Fruit fly (Drosophila melanogaster) whole organism, embryonic: Measurements from ENCODE around the gene CG32437.

Experiments
- Abd-B ChIP-seq: fragments of 200-800 bp; sonication (Bioruptor generic); optimal IDR thresholded peaks from 2 replicates; lab custom pipeline; 2018; ENCODE audit warnings: missing biosample characterization, mild to moderate bottlenecking, missing genetic modification characterization, moderate library complexity
- Atf6 ChIP-seq: fragments of 200-800 bp; sonication (Bioruptor generic); IDR thresholded peaks from 2 replicates; pipeline ENCODE4 v1.3.6; 2022; ENCODE audit warnings: missing biosample characterization, missing genetic modification characterization
- Awh ChIP-seq: fragments of 200-800 bp; sonication (Bioruptor generic); IDR thresholded peaks from 2 replicates; pipeline ENCODE4, ENCODE4 v1.3.6; 2022; ENCODE audit warnings: missing biosample characterization, missing genetic modification characterization
- B-H1 ChIP-seq: fragments of 200-800 bp; sonication (Bioruptor generic); IDR thresholded peaks from 3 replicates; pipeline ENCODE4 v1.3.6; 2022; ENCODE audit warnings: missing biosample characterization, missing genetic modification characterization
- CG10543 ChIP-seq: fragments of 200-800 bp; sonication (Bioruptor generic); optimal IDR thresholded peaks from 3 replicates; lab custom pipeline; 2017; ENCODE audit warnings: missing biosample characterization, mild to moderate bottlenecking, missing genetic modification characterization, moderate library complexity
- CG11504 ChIP-seq: fragments of 200-800 bp; sonication (Bioruptor generic); optimal IDR thresholded peaks from 3 replicates; lab custom pipeline; 2019; ENCODE audit warnings: missing biosample characterization, mild to moderate bottlenecking, missing genetic modification characterization, moderate library complexity
- CG11695 ChIP-seq: fragments of 200-800 bp; sonication (Bioruptor generic); IDR thresholded peaks from 3 replicates; pipeline ENCODE4 v1.3.6; 2022; ENCODE audit warnings: missing biosample characterization, missing genetic modification characterization
- CG11723 ChIP-seq: fragments of 200-800 bp; sonication (Bioruptor generic); optimal IDR thresholded peaks from 2 replicates; lab custom pipeline; 2017; ENCODE audit warnings: missing biosample characterization, mild to moderate bottlenecking, missing genetic modification characterization
- CG2202 ChIP-seq: fragments of 200-800 bp; sonication (Bioruptor generic); optimal IDR thresholded peaks from 2 replicates; lab custom pipeline; 2018; ENCODE audit warnings: missing biosample characterization, mild to moderate bottlenecking, missing genetic modification characterization
- CG2678 ChIP-seq: fragments of 200-800 bp; sonication (Bioruptor generic); optimal IDR thresholded peaks from 3 replicates; lab custom pipeline; 2019; ENCODE audit warnings: missing biosample characterization, mild to moderate bottlenecking, missing genetic modification characterization, moderate library complexity
- CG4424 ChIP-seq: fragments of 200-800 bp; sonication (Bioruptor generic); optimal IDR thresholded peaks from 3 replicates; lab custom pipeline; 2016; ENCODE audit warnings: missing biosample characterization, missing genetic modification characterization
- CG5245 ChIP-seq: fragments of 200-800 bp; sonication (Bioruptor generic); optimal IDR thresholded peaks from 3 replicates; lab custom pipeline; 2016; ENCODE audit warnings: missing biosample characterization, missing genetic modification characterization
- CG6765 ChIP-seq: fragments of 200-800 bp; sonication (Bioruptor generic); optimal IDR thresholded peaks from 3 replicates; lab custom pipeline; 2017; ENCODE audit warnings: missing biosample characterization, mild to moderate bottlenecking, missing genetic modification characterization
- CG7372 ChIP-seq: fragments of 200-800 bp; sonication (Bioruptor generic); IDR thresholded peaks from 2 replicates; pipeline ENCODE4 v1.3.6; 2022; ENCODE audit warnings: missing biosample characterization, missing genetic modification characterization
- CG8765 ChIP-seq: fragments of 200-800 bp; sonication (Bioruptor generic); IDR thresholded peaks from 2 replicates; pipeline ENCODE4 v1.3.6; 2022; ENCODE audit warnings: missing biosample characterization, missing genetic modification characterization
- Ets65A ChIP-seq: fragments of 200-800 bp; sonication (Bioruptor generic); peaks from one replicate; lab custom pipeline; 2016; ENCODE audit warnings: missing biosample characterization, missing genetic modification characterization
- H15 ChIP-seq: fragments of 200-800 bp; sonication (Bioruptor generic); IDR thresholded peaks from 3 replicates; pipeline ENCODE4 v1.3.6; 2022; ENCODE audit warnings: missing biosample characterization, missing genetic modification characterization
- Hmx ChIP-seq: fragments of 200-800 bp; sonication (Bioruptor generic); optimal IDR thresholded peaks from 2 replicates; lab custom pipeline; 2016; ENCODE audit warnings: missing biosample characterization, missing genetic modification characterization
- Hr78 ChIP-seq, 2 experiments: fragments of 200-800 bp in 1 of 2; fragments of >200 bp in 1 of 2; sonication (Bioruptor generic) in 1 of 2; optimal IDR thresholded peaks; 2 replicates each; lab custom pipeline; 2017 to 2019; ENCODE audit warnings: missing biosample characterization in 2 of 2, missing genetic modification characterization in 2 of 2, mild to moderate bottlenecking in 1 of 2, moderate library complexity in 1 of 2
- cato ChIP-seq: fragments of 200-800 bp; sonication (Bioruptor generic); optimal IDR thresholded peaks from 2 replicates; lab custom pipeline; 2016; ENCODE audit warnings: missing biosample characterization, missing genetic modification characterization, borderline replicate concordance
- cg ChIP-seq: fragments of 200-800 bp; sonication (Bioruptor generic); optimal IDR thresholded peaks from 3 replicates; lab custom pipeline; 2019; ENCODE audit warnings: missing biosample characterization, mild to moderate bottlenecking, missing genetic modification characterization, moderate library complexity
- eve ChIP-seq, 2 experiments: fragments of >200 bp; optimal IDR thresholded peaks; 2 replicates each; lab custom pipeline; 2017; ENCODE audit warnings: missing biosample characterization in 2 of 2, missing genetic modification characterization in 2 of 2
- exex ChIP-seq: fragments of 200-800 bp; sonication (Bioruptor generic); optimal IDR thresholded peaks from 4 replicates; lab custom pipeline; 2018; ENCODE audit warnings: missing biosample characterization, mild to moderate bottlenecking, missing genetic modification characterization, moderate library complexity
- fd96Cb ChIP-seq: fragments of 200-800 bp; sonication (Bioruptor generic); optimal IDR thresholded peaks from 2 replicates; lab custom pipeline; 2018; ENCODE audit warnings: missing biosample characterization, mild to moderate bottlenecking, missing genetic modification characterization, moderate library complexity
- fru ChIP-seq: fragments of >200 bp; optimal IDR thresholded peaks from 2 replicates; lab custom pipeline; 2017
- grn ChIP-seq: fragments of 200-800 bp; sonication (Bioruptor generic); optimal IDR thresholded peaks from 3 replicates; lab custom pipeline; 2017; ENCODE audit warnings: missing biosample characterization, missing genetic modification characterization
- knrl ChIP-seq: fragments of 200-800 bp; sonication (Bioruptor generic); IDR thresholded peaks from 3 replicates; pipeline ENCODE4 v1.3.6; 2022; ENCODE audit warnings: missing biosample characterization, missing genetic modification characterization; ENCODE audit not compliant: partially characterized antibody
- phol ChIP-seq: fragments of 200-800 bp; sonication (Bioruptor generic); optimal IDR thresholded peaks from 3 replicates; lab custom pipeline; 2018; ENCODE audit warnings: missing biosample characterization, mild to moderate bottlenecking, missing genetic modification characterization, moderate library complexity
- psq ChIP-seq: fragments of 200-800 bp; sonication (Bioruptor generic); optimal IDR thresholded peaks from 2 replicates; lab custom pipeline; 2017; ENCODE audit warnings: missing biosample characterization, missing genetic modification characterization
- ro ChIP-seq: fragments of 200-800 bp; sonication (Bioruptor generic); IDR thresholded peaks from 2 replicates; pipeline ENCODE4 v1.3.6; 2022; ENCODE audit warnings: missing biosample characterization, missing genetic modification characterization
- sd ChIP-seq: fragments of 200-800 bp; sonication (Bioruptor generic); optimal IDR thresholded peaks from 3 replicates; lab custom pipeline; 2018; ENCODE audit warnings: missing biosample characterization, mild to moderate bottlenecking, missing genetic modification characterization, moderate library complexity
- sug ChIP-seq: fragments of 200-800 bp; optimal IDR thresholded peaks from 2 replicates; lab custom pipeline; 2019; ENCODE audit warnings: missing biosample characterization, mild to moderate bottlenecking, missing genetic modification characterization, moderate library complexity
- usp ChIP-seq: fragments of >200 bp; optimal IDR thresholded peaks from 2 replicates; lab custom pipeline; 2017; ENCODE audit warnings: missing biosample characterization, missing genetic modification characterization

The CG32437 gene

dm6 chr3L:21400206-21400605, 42.7 kb downstream of the CG32437 start (continued):
- TF ChIP-seq sd (tag; lab: Kevin White, UChicago) (peak; percentile 32), CG4424 (GFP tag; lab: Kevin White, UChicago) (no peak), CG8765 (no peak), Abd-B (peak; percentile 11), usp (GFP tag; lab: Kevin White, UChicago) (no peak), CG6765 (GFP tag; lab: Kevin White, UChicago) (no peak), cg (GFP tag; lab: Kevin White, UChicago) (no peak), CG2202 (no peak), CG11504 (peak; percentile 21), exex (tag; lab: Kevin White, UChicago) (peak; percentile 23), cato (GFP tag; lab: Kevin White, UChicago) (no peak), grn (peak; percentile 56), sug (tag; lab: Kevin White, UChicago) (peak; percentile 80), CG5245 (GFP tag; lab: Kevin White, UChicago) (no peak), CG11695 (GFP tag; lab: Robert Waterston, UW) (no peak), Atf6 (GFP tag; lab: Robert Waterston, UW) (0 out of 2 replicates have a peak, but pooled peaks have one; percentile 10), fru (no peak), knrl (GFP tag; lab: Robert Waterston, UW) (no peak), psq (GFP tag; lab: Kevin White, UChicago) (no peak)

dm6 chr3L:21402552-21402951, 45.1 kb downstream of the CG32437 start:
- TF ChIP-seq CG11723 (GFP tag; lab: Kevin White, UChicago) (no peak), Hmx (GFP tag; lab: Kevin White, UChicago) (no peak), H15 (GFP tag; lab: Robert Waterston, UW) (no peak), CG2678 (tag; lab: Kevin White, UChicago) (no peak), Hr78 (GFP tag; optimal IDR thresholded peaks at IDR 0.05; lab: Kevin White, UChicago) (no peak), eve (GFP tag; optimal IDR thresholded peaks at IDR 0.05; lab: Kevin White, UChicago) (peak in 1 of 2 experiments; percentile 47), ro (no peak), phol (tag; lab: Kevin White, UChicago) (no peak), CG7372 (GFP tag; lab: Robert Waterston, UW) (no peak), Ets65A (peak; percentile 90), B-H1 (GFP tag; lab: Robert Waterston, UW) (no peak)

- TF ChIP-seq Awh (GFP tag; lab: Robert Waterston, UW) (no peak), fd96Cb (no peak), CG10543 (GFP tag; lab: Kevin White, UChicago) (no peak)
Measured at dm6 chr3L:21406638-21407037, 49.2 kb downstream of the CG32437 start, which contains the start of gene sa. Gene sa (minus strand): TSS chr3L:21406738.
